Fruit fly (Drosophila melanogaster): ENCODE measurements around the gene lz.

dm6 chrX:9345522-9345921, 61.1 kb downstream of the lz start:
- TF ChIP-seq CG8478 (optimal IDR thresholded peaks at IDR 0.05): no peak
- TF ChIP-seq CTCF (optimal IDR thresholded peaks at IDR 0.05): no peak

All from S2 (cell line).